1 fruit fly cellular context compared by ENCODE assay signal in genomic region chr2L:2382971-2383370, dm6.
TF ChIP-seq lines count a peak whose summit lies in the region.

PIG-Wa (plus strand) TSS chr2L:2383202.

TF ChIP-seq in whole organism, embryonic, 481 proteins besides CTCF, POLR2A, EP300 and RAD21 (continued from another document and continues in another):
- TF ChIP-seq CG9797 (GFP tag; optimal IDR thresholded peaks at IDR 0.05; lab: Kevin White, UChicago): peak; percentile 19
- peak; percentile 98 for TF ChIP-seq CG18011 (GFP tag; optimal IDR thresholded peaks at IDR 0.05; lab: Kevin White, UChicago)
- no peak for TF ChIP-seq repo (GFP tag; optimal IDR thresholded peaks at IDR 0.05; lab: Kevin White, UChicago)
- no peak for TF ChIP-seq bab2 (GFP tag; optimal IDR thresholded peaks at IDR 0.05; lab: Kevin White, UChicago)
- no peak for TF ChIP-seq HHEX (GFP tag; optimal IDR thresholded peaks at IDR 0.05; lab: Kevin White, UChicago)
- TF ChIP-seq zen (tag; optimal IDR thresholded peaks at IDR 0.05; lab: Kevin White, UChicago): no peak
- TF ChIP-seq ken (GFP tag; IDR thresholded peaks at IDR 0.05; lab: Robert Waterston, UW): no peak
- no peak for TF ChIP-seq Abd-B (GFP tag; optimal IDR thresholded peaks at IDR 0.05; lab: Kevin White, UChicago)
- no peak for TF ChIP-seq Camta (GFP tag; optimal IDR thresholded peaks at IDR 0.05; lab: Kevin White, UChicago)
- TF ChIP-seq croc (GFP tag; conservative IDR thresholded peaks at IDR 0.05; lab: Robert Waterston, UW): no peak
- no peak for TF ChIP-seq jumu (GFP tag; optimal IDR thresholded peaks at IDR 0.05; lab: Kevin White, UChicago)
- TF ChIP-seq CG17829 (tag; optimal IDR thresholded peaks at IDR 0.05; lab: Kevin White, UChicago): no peak
- no peak for TF ChIP-seq Antp (GFP tag; optimal IDR thresholded peaks at IDR 0.05; lab: Kevin White, UChicago)
- peak; percentile 96 for TF ChIP-seq MBD-R2 (GFP tag; IDR thresholded peaks at IDR 0.05; lab: Robert Waterston, UW)
- no peak for TF ChIP-seq CG12155 (GFP tag; optimal IDR thresholded peaks at IDR 0.05; lab: Kevin White, UChicago)
- TF ChIP-seq row (GFP tag; IDR thresholded peaks at IDR 0.05; lab: Robert Waterston, UW): peak; percentile 39; the same call in 1 of the 3 replicates
- no peak for TF ChIP-seq CG11093 (GFP tag; IDR thresholded peaks at IDR 0.05; lab: Robert Waterston, UW)
- TF ChIP-seq CG12391 (tag; optimal IDR thresholded peaks at IDR 0.05; lab: Kevin White, UChicago): no peak
- TF ChIP-seq sob (GFP tag; IDR thresholded peaks at IDR 0.05; lab: Robert Waterston, UW): no peak; the same call in 1 of the 2 replicates
- TF ChIP-seq CG8924 (tag; optimal IDR thresholded peaks at IDR 0.05; lab: Kevin White, UChicago): no peak
- TF ChIP-seq CG3726 (GFP tag; IDR thresholded peaks at IDR 0.05; lab: Robert Waterston, UW): no peak
- no peak for TF ChIP-seq yki (optimal IDR thresholded peaks at IDR 0.05; lab: Kevin White, UChicago)
- no peak for TF ChIP-seq bsh (GFP tag; optimal IDR thresholded peaks at IDR 0.05; lab: Kevin White, UChicago)
- 0 out of 3 replicates have a peak, but pooled peaks have one; percentile 31 for TF ChIP-seq zfh1 (GFP tag; IDR thresholded peaks at IDR 0.05; lab: Robert Waterston, UW)
- no peak for TF ChIP-seq Rfx (GFP tag; IDR thresholded peaks at IDR 0.05; lab: Robert Waterston, UW)
- peak; percentile 8 for TF ChIP-seq CG12659 (GFP tag; optimal IDR thresholded peaks at IDR 0.05; lab: Kevin White, UChicago)
- no peak for TF ChIP-seq ara (GFP tag; IDR thresholded peaks at IDR 0.05; lab: Robert Waterston, UW)
- TF ChIP-seq shn (GFP tag; optimal IDR thresholded peaks at IDR 0.05; lab: Kevin White, UChicago): no peak
- no peak for TF ChIP-seq CG31441 (GFP tag; IDR thresholded peaks at IDR 0.05; lab: Robert Waterston, UW)
- no peak for TF ChIP-seq CG3281 (GFP tag; optimal IDR thresholded peaks at IDR 0.05; lab: Kevin White, UChicago)
- TF ChIP-seq ac (GFP tag; optimal IDR thresholded peaks at IDR 0.05; lab: Kevin White, UChicago): no peak
- TF ChIP-seq Dbx (GFP tag; IDR thresholded peaks at IDR 0.05; lab: Robert Waterston, UW): no peak
- TF ChIP-seq CG8290 (GFP tag; optimal IDR thresholded peaks at IDR 0.05; lab: Kevin White, UChicago): no peak
- peak in 1 of 2 experiments; percentile 18 for TF ChIP-seq CG8290 (tag; optimal IDR thresholded peaks at IDR 0.05; lab: Kevin White, UChicago)
- TF ChIP-seq pnt (GFP tag; optimal IDR thresholded peaks at IDR 0.05; lab: Kevin White, UChicago): no peak
- no peak for TF ChIP-seq CG4707 (GFP tag; optimal IDR thresholded peaks at IDR 0.05; lab: Kevin White, UChicago)
- no peak for TF ChIP-seq Xbp1 (GFP tag; optimal IDR thresholded peaks at IDR 0.05; lab: Kevin White, UChicago)
- no peak for TF ChIP-seq Ravus (GFP tag; IDR thresholded peaks at IDR 0.05; lab: Robert Waterston, UW)
- TF ChIP-seq CG1792 (GFP tag; optimal IDR thresholded peaks at IDR 0.05; lab: Kevin White, UChicago): no peak
- TF ChIP-seq Awh (GFP tag; IDR thresholded peaks at IDR 0.05; lab: Robert Waterston, UW): no peak
- TF ChIP-seq ftz-f1 (GFP tag; optimal IDR thresholded peaks at IDR 0.05; lab: Kevin White, UChicago): no peak
- no peak for TF ChIP-seq schlank (tag; optimal IDR thresholded peaks at IDR 0.05; lab: Kevin White, UChicago)
- no peak for TF ChIP-seq lmd (GFP tag; IDR thresholded peaks at IDR 0.05; lab: Robert Waterston, UW)
- no peak for TF ChIP-seq chn (GFP tag; optimal IDR thresholded peaks at IDR 0.05; lab: Kevin White, UChicago)
- TF ChIP-seq CG10267 (tag; optimal IDR thresholded peaks at IDR 0.05; lab: Kevin White, UChicago): no peak
- TF ChIP-seq slbo (GFP tag; IDR thresholded peaks at IDR 0.05; lab: Robert Waterston, UW): no peak
- TF ChIP-seq Opbp (GFP tag; IDR thresholded peaks at IDR 0.05; lab: Robert Waterston, UW; ENCODE audit: partially characterized antibody): peak; percentile 70; the same call in 2 of the 3 replicates
- TF ChIP-seq CG10321 (GFP tag; IDR thresholded peaks at IDR 0.05; lab: Robert Waterston, UW): no peak
- TF ChIP-seq z (GFP tag; IDR thresholded peaks at IDR 0.05; lab: Robert Waterston, UW): no peak
- no peak for TF ChIP-seq Doc2 (GFP tag; IDR thresholded peaks at IDR 0.05; lab: Robert Waterston, UW)
- TF ChIP-seq CG4854 (GFP tag; optimal IDR thresholded peaks at IDR 0.05; lab: Kevin White, UChicago): no peak
- TF ChIP-seq onecut (GFP tag; IDR thresholded peaks at IDR 0.05; lab: Robert Waterston, UW): no peak
- TF ChIP-seq crp (GFP tag; optimal IDR thresholded peaks at IDR 0.05; lab: Kevin White, UChicago): no peak
- TF ChIP-seq maf-S (GFP tag; optimal IDR thresholded peaks at IDR 0.05; lab: Kevin White, UChicago): no peak
- peak; percentile 18 for TF ChIP-seq CG15601 (tag; optimal IDR thresholded peaks at IDR 0.05; lab: Kevin White, UChicago)
- TF ChIP-seq CG34224 (GFP tag; IDR thresholded peaks at IDR 0.05; lab: Robert Waterston, UW; ENCODE audit: partially characterized antibody): peak; percentile 59; the same call in 2 of the 3 replicates
- no peak for TF ChIP-seq CG7987 (GFP tag; optimal IDR thresholded peaks at IDR 0.05; lab: Kevin White, UChicago)
- no peak for TF ChIP-seq unpg (GFP tag; optimal IDR thresholded peaks at IDR 0.05; lab: Kevin White, UChicago)
- TF ChIP-seq pum (GFP tag; optimal IDR thresholded peaks at IDR 0.05; lab: Kevin White, UChicago): no peak
- TF ChIP-seq Hr39 (optimal IDR thresholded peaks at IDR 0.05; lab: Kevin White, UChicago): no peak
- TF ChIP-seq ci (GFP tag; IDR thresholded peaks at IDR 0.05; lab: Robert Waterston, UW): no peak; the same call in 2 of the 3 replicates
- TF ChIP-seq Drgx (GFP tag; IDR thresholded peaks at IDR 0.05; lab: Robert Waterston, UW): no peak
- peak; percentile 64 for TF ChIP-seq amos (GFP tag; IDR thresholded peaks at IDR 0.05; lab: Robert Waterston, UW; ENCODE audit: partially characterized antibody)
- TF ChIP-seq dmrt99B (tag; optimal IDR thresholded peaks at IDR 0.05; lab: Kevin White, UChicago): no peak
- TF ChIP-seq D19B (GFP tag; optimal IDR thresholded peaks at IDR 0.05; lab: Kevin White, UChicago): no peak
- no peak for TF ChIP-seq CG11247 (GFP tag; IDR thresholded peaks at IDR 0.05; lab: Robert Waterston, UW)
- TF ChIP-seq tap (tag; optimal IDR thresholded peaks at IDR 0.05; lab: Kevin White, UChicago): no peak
- TF ChIP-seq NC2α (GFP tag; optimal IDR thresholded peaks at IDR 0.05; lab: Kevin White, UChicago): no peak
- no peak for TF ChIP-seq gce (GFP tag; IDR thresholded peaks at IDR 0.05; lab: Robert Waterston, UW)
- TF ChIP-seq tgo (GFP tag; IDR thresholded peaks at IDR 0.05; lab: Robert Waterston, UW): no peak
- TF ChIP-seq Sox100B (GFP tag; optimal IDR thresholded peaks at IDR 0.05; lab: Kevin White, UChicago): no peak
- TF ChIP-seq sens (GFP tag; lab: Kevin White, UChicago): peak; percentile 63
- no peak for TF ChIP-seq Bdp1 (GFP tag; optimal IDR thresholded peaks at IDR 0.05; lab: Kevin White, UChicago)
- peak; percentile 90 for TF ChIP-seq Sry-δ (GFP tag; optimal IDR thresholded peaks at IDR 0.05; lab: Kevin White, UChicago)
- no peak for TF ChIP-seq gsb (GFP tag; IDR thresholded peaks at IDR 0.05; lab: Robert Waterston, UW)
- TF ChIP-seq ro (GFP tag; IDR thresholded peaks at IDR 0.05; lab: Robert Waterston, UW): no peak
- TF ChIP-seq knrl (GFP tag; IDR thresholded peaks at IDR 0.05; lab: Robert Waterston, UW; ENCODE audit: partially characterized antibody): no peak
- TF ChIP-seq CG34422 (GFP tag; IDR thresholded peaks at IDR 0.05; lab: Robert Waterston, UW): peak; percentile 76; the same call in 2 of the 3 replicates
- peak; percentile 94 for TF ChIP-seq stwl (tag; optimal IDR thresholded peaks at IDR 0.05; lab: Kevin White, UChicago)
- TF ChIP-seq CG12744 (GFP tag; optimal IDR thresholded peaks at IDR 0.05; lab: Kevin White, UChicago): no peak
- no peak for TF ChIP-seq CG13894 (tag; optimal IDR thresholded peaks at IDR 0.05; lab: Kevin White, UChicago)
- no peak for TF ChIP-seq tup (GFP tag; optimal IDR thresholded peaks at IDR 0.05; lab: Kevin White, UChicago)
- peak; percentile 94 for TF ChIP-seq E2f2 (GFP tag; IDR thresholded peaks at IDR 0.05; lab: Robert Waterston, UW)
- no peak for TF ChIP-seq Six4 (GFP tag; optimal IDR thresholded peaks at IDR 0.05; lab: Kevin White, UChicago)
- TF ChIP-seq CG3065 (GFP tag; optimal IDR thresholded peaks at IDR 0.05; lab: Kevin White, UChicago): no peak
- no peak for TF ChIP-seq gsb-n (tag; optimal IDR thresholded peaks at IDR 0.05; lab: Kevin White, UChicago)
- TF ChIP-seq emc (GFP tag; optimal IDR thresholded peaks at IDR 0.05; lab: Kevin White, UChicago): no peak
- no peak for TF ChIP-seq dysf (GFP tag; IDR thresholded peaks at IDR 0.05; lab: Robert Waterston, UW)
- no peak for TF ChIP-seq CG7963 (GFP tag; IDR thresholded peaks at IDR 0.05; lab: Robert Waterston, UW; ENCODE audit: partially characterized antibody)
- no peak for TF ChIP-seq her (GFP tag; optimal IDR thresholded peaks at IDR 0.05; lab: Kevin White, UChicago)
- TF ChIP-seq CG7786 (GFP tag; optimal IDR thresholded peaks at IDR 0.05; lab: Kevin White, UChicago): no peak
- no peak for TF ChIP-seq C15 (GFP tag; IDR thresholded peaks at IDR 0.05; lab: Robert Waterston, UW)
- TF ChIP-seq ase (GFP tag; IDR thresholded peaks at IDR 0.05; lab: Robert Waterston, UW): no peak
- no peak for TF ChIP-seq CG6813 (GFP tag; optimal IDR thresholded peaks at IDR 0.05; lab: Kevin White, UChicago)
- no peak for TF ChIP-seq kah (GFP tag; optimal IDR thresholded peaks at IDR 0.05; lab: Kevin White, UChicago)
- no peak for TF ChIP-seq CG8944 (GFP tag; optimal IDR thresholded peaks at IDR 0.05; lab: Kevin White, UChicago)
- peak; percentile 32 for TF ChIP-seq Lhr (GFP tag; optimal IDR thresholded peaks at IDR 0.05; lab: Kevin White, UChicago)
- TF ChIP-seq zfh2 (GFP tag; optimal IDR thresholded peaks at IDR 0.05; lab: Kevin White, UChicago): no peak
- no peak for TF ChIP-seq ERR (GFP tag; optimal IDR thresholded peaks at IDR 0.05; lab: Kevin White, UChicago)
- TF ChIP-seq Nf-YC (tag; optimal IDR thresholded peaks at IDR 0.05; lab: Kevin White, UChicago): no peak
- TF ChIP-seq Fer2 (tag; optimal IDR thresholded peaks at IDR 0.05; lab: Kevin White, UChicago): no peak
- TF ChIP-seq nerfin-1 (tag; optimal IDR thresholded peaks at IDR 0.05; lab: Kevin White, UChicago): peak; percentile 80
- TF ChIP-seq kay (GFP tag; optimal IDR thresholded peaks at IDR 0.05; lab: Kevin White, UChicago): no peak
- TF ChIP-seq sug (tag; optimal IDR thresholded peaks at IDR 0.05; lab: Kevin White, UChicago): no peak
- TF ChIP-seq CG7928 (GFP tag; optimal IDR thresholded peaks at IDR 0.05; lab: Kevin White, UChicago): no peak
- no peak for TF ChIP-seq CG13775 (GFP tag; optimal IDR thresholded peaks at IDR 0.05; lab: Kevin White, UChicago)
- no peak for TF ChIP-seq en (GFP tag; optimal IDR thresholded peaks at IDR 0.05; lab: Kevin White, UChicago)
- TF ChIP-seq CG10147 (GFP tag; optimal IDR thresholded peaks at IDR 0.05; lab: Kevin White, UChicago): no peak
- no peak for TF ChIP-seq bigmax (GFP tag; optimal IDR thresholded peaks at IDR 0.05; lab: Kevin White, UChicago)
- no peak for TF ChIP-seq CG2120 (GFP tag; optimal IDR thresholded peaks at IDR 0.05; lab: Kevin White, UChicago)
- TF ChIP-seq sima (GFP tag; optimal IDR thresholded peaks at IDR 0.05; lab: Kevin White, UChicago): no peak
- no peak for TF ChIP-seq otp (GFP tag; IDR thresholded peaks at IDR 0.05; lab: Robert Waterston, UW)
- no peak for TF ChIP-seq Hr51 (GFP tag; optimal IDR thresholded peaks at IDR 0.05; lab: Kevin White, UChicago)
- TF ChIP-seq Sry-β (GFP tag; optimal IDR thresholded peaks at IDR 0.05; lab: Kevin White, UChicago): no peak
- no peak for TF ChIP-seq caup (GFP tag; optimal IDR thresholded peaks at IDR 0.05; lab: Kevin White, UChicago; ENCODE audit: severe bottlenecking)
- no peak for TF ChIP-seq CG30020 (tag; optimal IDR thresholded peaks at IDR 0.05; lab: Kevin White, UChicago)
- no peak for TF ChIP-seq CG6654 (GFP tag; optimal IDR thresholded peaks at IDR 0.05; lab: Kevin White, UChicago)
- TF ChIP-seq CG3847 (GFP tag; IDR thresholded peaks at IDR 0.05; lab: Robert Waterston, UW): peak; percentile 54
- TF ChIP-seq CG17385 (GFP tag; optimal IDR thresholded peaks at IDR 0.05; lab: Kevin White, UChicago): no peak
- peak; percentile 13 for TF ChIP-seq HmgZ (tag; optimal IDR thresholded peaks at IDR 0.05; lab: Kevin White, UChicago)
- TF ChIP-seq CG9876 (GFP tag; optimal IDR thresholded peaks at IDR 0.05; lab: Kevin White, UChicago): no peak
- no peak for TF ChIP-seq CG10543 (GFP tag; optimal IDR thresholded peaks at IDR 0.05; lab: Kevin White, UChicago)
- TF ChIP-seq fd102C (GFP tag; optimal IDR thresholded peaks at IDR 0.05; lab: Kevin White, UChicago): no peak
- no peak for TF ChIP-seq crol (GFP tag; IDR thresholded peaks at IDR 0.05; lab: Robert Waterston, UW)
- no peak for TF ChIP-seq CG43689 (GFP tag; IDR thresholded peaks at IDR 0.05; lab: Robert Waterston, UW)
- no peak for TF ChIP-seq CG2678 (tag; optimal IDR thresholded peaks at IDR 0.05; lab: Kevin White, UChicago)
- no peak for TF ChIP-seq slou (GFP tag; optimal IDR thresholded peaks at IDR 0.05; lab: Kevin White, UChicago)
- TF ChIP-seq CG11398 (GFP tag; optimal IDR thresholded peaks at IDR 0.05; lab: Kevin White, UChicago): no peak
- peak; percentile 34 for TF ChIP-seq wek (GFP tag; optimal IDR thresholded peaks at IDR 0.05; lab: Kevin White, UChicago)
- TF ChIP-seq CG31388 (GFP tag; optimal IDR thresholded peaks at IDR 0.05; lab: Kevin White, UChicago): no peak
- no peak for TF ChIP-seq Optix (GFP tag; IDR thresholded peaks at IDR 0.05; lab: Robert Waterston, UW)
- no peak for TF ChIP-seq Pdp1 (GFP tag; optimal IDR thresholded peaks at IDR 0.05; lab: Kevin White, UChicago)
- TF ChIP-seq crc (GFP tag; optimal IDR thresholded peaks at IDR 0.05; lab: Kevin White, UChicago): no peak
- TF ChIP-seq Ssrp (tag; optimal IDR thresholded peaks at IDR 0.05; lab: Kevin White, UChicago): no peak
- TF ChIP-seq Deaf1 (tag; optimal IDR thresholded peaks at IDR 0.05; lab: Kevin White, UChicago): no peak
- TF ChIP-seq chif (GFP tag; optimal IDR thresholded peaks at IDR 0.05; lab: Kevin White, UChicago): no peak
- TF ChIP-seq CG1529 (GFP tag; optimal IDR thresholded peaks at IDR 0.05; lab: Kevin White, UChicago): no peak
- TF ChIP-seq dpn (GFP tag; optimal IDR thresholded peaks at IDR 0.05; lab: Kevin White, UChicago): peak in 1 of 2 experiments; percentile 11
- TF ChIP-seq nau (GFP tag; optimal IDR thresholded peaks at IDR 0.05; lab: Kevin White, UChicago): no peak
- TF ChIP-seq CG3838 (GFP tag; optimal IDR thresholded peaks at IDR 0.05; lab: Kevin White, UChicago): no peak
